Worm (Caenorhabditis elegans) whole organism, early embryonic: Measurements from ENCODE around the gene taap-1.

Experiments
- ama-1 ChIP-seq: fragments of 150-350 bp; optimal IDR thresholded peaks from 2 replicates; lab custom pipeline; 2014
- hmg-4 ChIP-seq: fragments of 200-800 bp; sonication (Bioruptor generic); optimal IDR thresholded peaks from 2 replicates; lab custom pipeline; 2018; ENCODE audit warnings: mild to moderate bottlenecking, missing genetic modification characterization, missing compliant biosample characterization
- pes-1 ChIP-seq: fragments of 200-800 bp; sonication (Bioruptor generic); IDR thresholded peaks from 2 replicates; pipeline ENCODE4 v1.3.6; 2022; ENCODE audit warnings: missing genetic modification reagents, missing genetic modification characterization, missing compliant biosample characterization
- tbx-11 ChIP-seq: fragments of 200-800 bp; sonication (Bioruptor generic); IDR thresholded peaks from 2 replicates; pipeline ENCODE4 v1.3.6; 2022; ENCODE audit warnings: missing genetic modification characterization, missing compliant biosample characterization

DNA sequence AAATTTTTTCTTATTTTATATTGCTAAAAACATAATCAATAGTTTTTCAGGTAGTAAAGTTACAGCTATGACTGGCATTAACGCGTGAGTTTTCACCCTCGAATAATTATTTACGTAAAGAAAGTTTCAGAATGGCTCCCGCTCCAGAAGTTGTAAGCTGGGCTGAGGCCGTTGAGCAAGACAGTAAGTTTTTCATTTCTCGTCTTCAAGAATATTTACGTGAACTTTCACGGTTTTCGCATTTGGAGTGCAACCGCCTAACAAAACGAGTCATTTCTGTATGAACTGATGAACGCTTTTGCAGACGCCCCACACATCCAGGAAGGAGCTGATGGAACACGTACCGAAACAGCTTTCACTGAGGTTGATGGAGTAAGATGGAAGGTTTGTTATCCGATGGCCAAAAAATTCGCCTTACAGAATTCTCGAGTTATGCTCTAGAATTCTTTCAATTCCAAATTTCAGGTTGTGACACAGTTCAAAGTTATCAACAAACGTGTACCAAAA is 40.9 kb downstream of the taap-1 start, which contains the start of gene eif-3.G:
- TF ChIP-seq tbx-11 (GFP tag; lab: Robert Waterston, UW) (no peak), hmg-4 (GFP tag; lab: Kevin White, UChicago) (no peak), pes-1 (GFP tag; lab: Robert Waterston, UW) (no peak), ama-1 (no peak)
